Fruit fly (Drosophila melanogaster) whole organism, wandering third instar larva: ENCODE data around the gene BthD.

Source experiments
- Abd-B ChIP-seq: fragments of >200 bp; optimal IDR thresholded peaks from 2 replicates; lab custom pipeline; 2017; ENCODE audit warnings: missing biosample characterization, missing genetic modification characterization
- CG9705 ChIP-seq: fragments of 200-800 bp; sonication (Bioruptor generic); optimal IDR thresholded peaks from 2 replicates; lab custom pipeline; 2018; ENCODE audit warnings: missing biosample characterization, mild to moderate bottlenecking, missing genetic modification characterization
- Dfd ChIP-seq: fragments of >200 bp; optimal IDR thresholded peaks from 2 replicates; lab custom pipeline; 2017; ENCODE audit warnings: missing biosample characterization, missing genetic modification characterization
- Dif ChIP-seq: fragments of 200-275, 200-300 bp; sonication (Bioruptor generic); optimal IDR thresholded peaks from 2 replicates; lab custom pipeline; 2018; ENCODE audit warnings: missing biosample characterization, missing genetic modification characterization; ENCODE audit not compliant: partially characterized antibody
- HLH106 ChIP-seq: fragments of 200-800 bp; optimal IDR thresholded peaks from 3 replicates; lab custom pipeline; 2019; ENCODE audit warnings: missing biosample characterization, mild to moderate bottlenecking, missing genetic modification characterization, moderate library complexity
- Hnf4 ChIP-seq: fragments of 200-800 bp; sonication (Bioruptor generic); optimal IDR thresholded peaks from 2 replicates; lab custom pipeline; 2016; ENCODE audit warnings: missing biosample characterization, mild to moderate bottlenecking, missing genetic modification characterization
- Hr78 ChIP-seq: fragments of >200 bp; optimal IDR thresholded peaks from 2 replicates; lab custom pipeline; 2017; ENCODE audit warnings: missing biosample characterization, missing genetic modification characterization
- Myc ChIP-seq: fragments of >200 bp; optimal IDR thresholded peaks from 2 replicates; lab custom pipeline; 2017
- N ChIP-seq: fragments of >200 bp; optimal IDR thresholded peaks from 2 replicates; lab custom pipeline; 2018; ENCODE audit warnings: missing biosample characterization, missing external identifiers, missing genetic modification characterization
- OdsH ChIP-seq: fragments of 200-800 bp; sonication (Bioruptor generic); optimal IDR thresholded peaks from 2 replicates; lab custom pipeline; 2016; ENCODE audit warnings: missing biosample characterization, mild to moderate bottlenecking, missing genetic modification characterization
- Rel ChIP-seq, 2 experiments: fragments of 200-800 bp; sonication (Bioruptor generic) in 1 of 2; optimal IDR thresholded peaks; 2 replicates in 1 of 2; 3 replicates in 1 of 2; lab custom pipeline; 2016 to 2019; ENCODE audit warnings: mild to moderate bottlenecking in 2 of 2, missing biosample characterization in 2 of 2, missing genetic modification characterization in 2 of 2, moderate library complexity in 1 of 2
- Sp1 ChIP-seq: fragments of 200-800 bp; sonication (Bioruptor generic); optimal IDR thresholded peaks from 3 replicates; lab custom pipeline; 2019; ENCODE audit warnings: missing biosample characterization, mild to moderate bottlenecking, missing genetic modification characterization, moderate library complexity
- Vsx2 ChIP-seq: fragments of 200-300, 225-300 bp; sonication (Bioruptor generic); optimal IDR thresholded peaks from 2 replicates; lab custom pipeline; 2018; ENCODE audit warnings: missing biosample characterization, missing genetic modification characterization; ENCODE audit not compliant: partially characterized antibody
- brk ChIP-seq: fragments of 200-800 bp; sonication (Bioruptor generic); optimal IDR thresholded peaks from 2 replicates; lab custom pipeline; 2016; ENCODE audit warnings: missing biosample characterization, mild to moderate bottlenecking, missing genetic modification characterization
- dl ChIP-seq, 2 experiments: fragments of 175-275, 200-275 bp in 1 of 2; fragments of 200-275 bp in 1 of 2; sonication (Bioruptor generic); optimal IDR thresholded peaks; lab custom pipeline; 2018; ENCODE audit warnings: mild to moderate bottlenecking in 2 of 2, missing biosample characterization in 2 of 2, missing genetic modification characterization in 2 of 2, moderate library complexity in 2 of 2; ENCODE audit not compliant: partially characterized antibody in 2 of 2, insufficient read depth in 1 of 2
- dmrt93B ChIP-seq: fragments of 200-800 bp; sonication (Bioruptor generic); optimal IDR thresholded peaks from 2 replicates; lab custom pipeline; 2018; ENCODE audit warnings: missing biosample characterization, mild to moderate bottlenecking, missing genetic modification characterization
- dsf ChIP-seq: sonication (Bioruptor generic); optimal IDR thresholded peaks from 2 replicates; lab custom pipeline; 2016; ENCODE audit warnings: missing biosample characterization, missing genetic modification characterization, borderline replicate concordance
- ey ChIP-seq: fragments of 200-800 bp; sonication (Bioruptor generic); optimal IDR thresholded peaks from 2 replicates; lab custom pipeline; 2016; ENCODE audit warnings: missing biosample characterization, missing genetic modification characterization
- foxo ChIP-seq, 2 experiments: fragments of 200-800 bp; sonication (Bioruptor generic); optimal IDR thresholded peaks; 2 replicates in 1 of 2; 3 replicates in 1 of 2; lab custom pipeline; 2016 to 2017; ENCODE audit warnings: missing biosample characterization in 2 of 2, missing genetic modification characterization in 2 of 2
- fru ChIP-seq: fragments of 200-800 bp; sonication (Bioruptor generic); optimal IDR thresholded peaks from 3 replicates; lab custom pipeline; 2016; ENCODE audit warnings: missing biosample characterization, mild to moderate bottlenecking, missing genetic modification characterization
- h ChIP-seq: fragments of 200-800 bp; sonication (Bioruptor generic); optimal IDR thresholded peaks from 3 replicates; lab custom pipeline; 2016; ENCODE audit warnings: missing biosample characterization, mild to moderate bottlenecking, missing genetic modification characterization
- psq ChIP-seq: fragments of 200-800 bp; sonication (Bioruptor generic); optimal IDR thresholded peaks from 3 replicates; lab custom pipeline; 2017; ENCODE audit warnings: missing biosample characterization, mild to moderate bottlenecking, missing genetic modification characterization, moderate library complexity
- rgr ChIP-seq: fragments of 200-800 bp; sonication (Bioruptor generic); optimal IDR thresholded peaks from 3 replicates; lab custom pipeline; 2016; ENCODE audit warnings: missing biosample characterization, mild to moderate bottlenecking, missing genetic modification characterization
- sage ChIP-seq: fragments of 200-800 bp; sonication (Bioruptor generic); optimal IDR thresholded peaks from 2 replicates; lab custom pipeline; 2016; ENCODE audit warnings: missing biosample characterization, mild to moderate bottlenecking, missing genetic modification characterization
- sv ChIP-seq: fragments of 200-800 bp; sonication (Bioruptor generic); optimal IDR thresholded peaks from 3 replicates; lab custom pipeline; 2016; ENCODE audit warnings: missing biosample characterization, missing genetic modification characterization
- tai ChIP-seq: sonication (Bioruptor generic); optimal IDR thresholded peaks from 2 replicates; lab custom pipeline; 2016; ENCODE audit warnings: missing biosample characterization, missing genetic modification characterization
- usp ChIP-seq: fragments of >200 bp; optimal IDR thresholded peaks from 2 replicates; lab custom pipeline; 2017; ENCODE audit warnings: missing biosample characterization, missing genetic modification characterization
- woc ChIP-seq: sonication (Bioruptor generic); optimal IDR thresholded peaks from 2 replicates; lab custom pipeline; 2016; ENCODE audit warnings: missing biosample characterization, mild to moderate bottlenecking, missing genetic modification characterization

Gene BthD

DNA sequence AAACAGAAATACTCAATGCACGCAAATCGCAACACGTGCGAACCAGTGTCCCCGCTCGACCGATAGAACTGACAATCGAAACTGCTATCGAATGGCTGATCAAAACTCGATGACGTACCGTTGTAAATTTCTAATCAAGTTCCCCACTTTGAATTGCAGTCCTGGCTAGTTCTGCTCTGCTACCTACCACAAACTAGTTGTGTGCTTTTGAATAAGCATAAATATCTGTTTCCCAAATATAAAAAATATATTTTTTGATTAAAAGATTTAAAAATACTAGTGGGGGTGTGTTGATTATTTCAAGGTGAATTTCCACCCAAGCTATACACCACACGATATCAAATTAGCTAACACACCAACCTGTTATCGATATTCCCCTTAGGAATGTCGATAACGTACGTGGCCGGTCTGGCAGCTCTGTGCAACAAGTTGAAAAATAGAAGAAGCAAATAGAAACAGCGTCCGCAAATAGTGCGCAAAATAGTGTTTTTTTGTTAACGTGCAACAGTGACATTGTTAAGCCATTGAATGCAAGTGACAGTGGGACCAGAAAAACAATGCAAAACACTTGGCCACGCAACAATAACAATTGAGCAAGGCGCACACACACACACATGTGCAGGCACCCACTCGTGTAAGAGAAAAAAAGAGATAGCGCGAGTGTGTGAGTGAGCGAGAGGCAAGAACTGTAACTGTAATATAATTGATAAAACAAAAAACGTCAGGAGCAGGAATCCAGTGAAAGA, 12.6 kb downstream of the BthD start, which contains the start of the genes CG2691 and NFAT:
CG2691 (minus strand) TSS at position 75 of the 746 bp plus-strand sequence.
NFAT (plus strand) TSS at position 412 of the 746 bp plus-strand sequence.
- TF ChIP-seq Myc (peak; percentile 53), HLH106 (tag; lab: Kevin White, UChicago) (no peak), CG9705 (no peak), h (GFP tag; lab: Kevin White, UChicago) (peak; percentile 8), woc (GFP tag; lab: Kevin White, UChicago) (no peak), Abd-B (GFP tag; lab: Kevin White, UChicago) (no peak)

DNA sequence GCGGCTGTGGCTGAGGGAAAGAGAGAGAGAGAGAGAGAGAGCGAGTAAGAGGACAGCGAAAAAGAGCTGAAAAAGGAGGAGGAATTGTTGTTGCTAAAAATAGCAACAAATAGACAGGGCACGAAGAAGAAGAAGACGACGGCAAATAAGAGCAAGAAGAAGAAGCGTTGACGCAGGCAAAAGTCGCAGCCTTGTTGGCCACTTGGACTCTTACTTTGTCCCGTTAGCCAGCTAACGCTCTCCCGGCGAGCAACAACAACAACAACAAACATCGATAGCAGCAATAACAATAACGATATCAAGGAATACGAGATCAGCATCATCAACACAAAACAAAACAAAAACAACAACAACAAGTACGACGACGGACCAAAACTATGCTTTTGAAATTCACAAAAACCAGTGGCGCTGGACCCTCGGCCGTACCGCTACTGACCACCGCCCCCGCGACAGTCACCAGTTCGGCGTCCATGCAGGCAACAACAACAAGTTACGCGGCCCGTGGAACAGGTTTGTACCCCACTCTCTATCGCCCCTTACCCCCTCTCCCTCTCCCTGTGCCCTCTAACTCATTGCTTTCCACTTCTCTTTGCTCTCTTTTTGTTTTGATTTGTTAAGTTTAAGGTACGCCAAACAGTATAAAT, 13.3 kb downstream of the BthD start:
- TF ChIP-seq N (GFP tag; lab: Kevin White, UChicago) (no peak), Dif (GFP tag; lab: Kevin White, UChicago) (peak; percentile 43), foxo (GFP tag; optimal IDR thresholded peaks at IDR 0.05; lab: Kevin White, UChicago) (no peak), dl (GFP tag; optimal IDR thresholded peaks at IDR 0.05; lab: Kevin White, UChicago; ENCODE audit: insufficient read depth in 1 of 2, partially characterized antibody in 2 of 2) (peak in 1 of 2 experiments; percentile 32), Vsx2 (GFP tag; lab: Kevin White, UChicago) (no peak), h (GFP tag; lab: Kevin White, UChicago) (no peak), Myc (no peak), Abd-B (GFP tag; lab: Kevin White, UChicago) (no peak), psq (peak; percentile 30), sv (GFP tag; lab: Kevin White, UChicago) (no peak)
- TF ChIP-seq, all 38 proteins: peak for 3

DNA sequence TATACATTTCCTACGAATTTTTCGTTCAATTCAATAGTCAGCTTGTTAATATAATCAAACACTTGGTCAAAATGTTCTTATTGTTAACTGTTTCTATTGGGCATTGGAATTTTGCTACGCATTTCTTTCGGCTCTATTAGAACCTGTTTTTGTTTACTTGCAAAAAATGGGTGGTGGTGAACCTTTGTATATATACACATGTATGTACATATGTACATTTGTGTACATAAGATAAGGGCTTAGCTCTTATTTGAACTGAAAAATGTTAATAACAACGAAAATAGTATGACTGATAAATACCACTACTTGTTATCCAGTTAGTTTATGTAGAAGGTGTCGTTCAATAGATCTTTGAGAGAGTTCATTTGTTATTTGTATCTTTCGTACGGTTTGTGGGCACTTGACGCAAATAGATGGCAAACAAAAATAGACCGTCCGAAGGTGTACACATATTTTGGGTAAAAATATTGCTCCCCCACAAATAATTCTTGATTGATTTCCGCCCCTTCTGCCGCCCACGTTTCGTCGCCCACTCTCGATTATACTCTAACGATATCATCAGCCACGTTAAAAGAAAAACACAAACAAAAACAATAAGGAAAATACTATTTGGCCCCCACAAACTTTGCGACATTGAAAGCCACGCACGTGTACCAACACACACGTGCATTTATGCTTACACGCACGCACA, 14.1 kb downstream of the BthD start:
- TF ChIP-seq Dfd (GFP tag; lab: Kevin White, UChicago) (no peak), HLH106 (tag; lab: Kevin White, UChicago) (no peak), ey (GFP tag; lab: Kevin White, UChicago) (no peak), rgr (no peak), dmrt93B (no peak), Hr78 (GFP tag; lab: Kevin White, UChicago) (no peak), Abd-B (GFP tag; lab: Kevin White, UChicago) (no peak), Vsx2 (GFP tag; lab: Kevin White, UChicago) (no peak), dl (GFP tag; optimal IDR thresholded peaks at IDR 0.05; lab: Kevin White, UChicago; ENCODE audit: insufficient read depth in 1 of 2, partially characterized antibody in 2 of 2) (no peak)
- TF ChIP-seq, all 38 proteins: peak for 0

DNA sequence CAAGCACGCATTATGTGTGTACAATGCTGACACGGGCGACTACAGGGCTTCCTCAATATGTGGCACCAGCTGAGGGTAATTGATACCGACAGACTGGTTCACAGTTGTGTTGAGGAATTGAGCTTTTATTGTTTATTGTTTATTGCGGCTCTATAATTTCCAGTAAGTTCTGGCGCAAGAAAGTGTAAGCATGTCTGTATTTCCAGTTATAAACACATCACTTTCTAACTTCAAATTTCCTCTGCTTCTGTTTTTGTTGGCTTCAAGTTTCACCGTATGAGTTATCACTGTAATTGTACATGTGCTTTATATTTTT, 14.6 kb downstream of the BthD start:
- TF ChIP-seq rgr (no peak), OdsH (no peak), Sp1 (GFP tag; lab: Kevin White, UChicago) (no peak), fru (GFP tag; lab: Kevin White, UChicago) (peak; percentile 11), dmrt93B (no peak), Hr78 (GFP tag; lab: Kevin White, UChicago) (no peak), foxo (GFP tag; optimal IDR thresholded peaks at IDR 0.05; lab: Kevin White, UChicago) (peak in 1 of 2 experiments; percentile 38), brk (GFP tag; lab: Kevin White, UChicago) (no peak), CG9705 (no peak), sage (no peak), N (GFP tag; lab: Kevin White, UChicago) (no peak), Rel (GFP tag; optimal IDR thresholded peaks at IDR 0.05; lab: Kevin White, UChicago) (no peak), Rel (tag; optimal IDR thresholded peaks at IDR 0.05; lab: Kevin White, UChicago) (no peak), usp (GFP tag; lab: Kevin White, UChicago) (no peak), Hnf4 (GFP tag; lab: Kevin White, UChicago) (peak; percentile 21), h (GFP tag; lab: Kevin White, UChicago) (peak; percentile 20), Vsx2 (GFP tag; lab: Kevin White, UChicago) (no peak), tai (GFP tag; lab: Kevin White, UChicago) (no peak), HLH106 (tag; lab: Kevin White, UChicago) (peak; percentile 37), ey (GFP tag; lab: Kevin White, UChicago) (peak; percentile 9), psq (peak; percentile 4), Myc (no peak), dsf (GFP tag; lab: Kevin White, UChicago) (no peak), sv (GFP tag; lab: Kevin White, UChicago) (peak; percentile 70)
